Fruit fly (Drosophila melanogaster) Kc167 (cell line): ENCODE measurements around the gene RluA-1.

ENCODE experiments used
- h ChIP-seq: fragments of >200 bp; optimal IDR thresholded peaks from 3 replicates; lab custom pipeline; 2018; ENCODE audit warnings: missing external identifiers
- insv ChIP-seq: fragments of >200 bp; optimal IDR thresholded peaks from 3 replicates; lab custom pipeline; 2018; ENCODE audit warnings: missing external identifiers

dm6 chr2L:10428528-10428927 lies 45.6 kb downstream of the RluA-1 start, which contains the start of gene CG5188:
- TF ChIP-seq h (lab: Kevin White, UChicago) (no peak), insv (lab: Kevin White, UChicago) (no peak)
